Worm (Caenorhabditis elegans) whole organism, late embryonic: Measurements from ENCODE around the gene ZK355.2.
A peak's percentile ranks its signal among the peaks of the same experiment; 100 is the strongest.

ENCODE experiments used
- C08G9.2 ChIP-seq: sonication (generic microtip); optimal IDR thresholded peaks from 2 replicates; lab custom pipeline; 2016; ENCODE audit warnings: mild to moderate bottlenecking, missing genetic modification characterization, moderate library complexity, missing compliant biosample characterization
- C38D4.7 ChIP-seq: fragments of 200-800 bp; sonication (Bioruptor generic); optimal IDR thresholded peaks from 2 replicates; lab custom pipeline; 2018; ENCODE audit warnings: mild to moderate bottlenecking, missing genetic modification characterization, moderate library complexity, missing compliant biosample characterization
- F13H6.1 ChIP-seq: sonication (generic microtip); optimal IDR thresholded peaks from 2 replicates; lab custom pipeline; 2016; ENCODE audit warnings: missing genetic modification characterization, missing compliant biosample characterization
- K02D7.2 ChIP-seq: sonication (generic microtip); optimal IDR thresholded peaks from 2 replicates; lab custom pipeline; 2017; ENCODE audit warnings: mild to moderate bottlenecking, missing genetic modification characterization, missing compliant biosample characterization
- K09A11.1 ChIP-seq: sonication (generic microtip); optimal IDR thresholded peaks from 2 replicates; lab custom pipeline; 2017; ENCODE audit warnings: antibody characterized with exemption, mild to moderate bottlenecking, missing genetic modification characterization, missing compliant biosample characterization; ENCODE audit not compliant: insufficient read depth
- Y22D7AL.16 ChIP-seq: sonication (generic microtip); optimal IDR thresholded peaks from 2 replicates; lab custom pipeline; 2016; ENCODE audit warnings: missing genetic modification characterization, missing compliant biosample characterization
- ahr-1 ChIP-seq: sonication (generic microtip); optimal IDR thresholded peaks from 2 replicates; lab custom pipeline; 2016; ENCODE audit warnings: missing genetic modification characterization, missing compliant biosample characterization
- ceh-14 ChIP-seq: sonication (generic microtip); optimal IDR thresholded peaks from 2 replicates; lab custom pipeline; 2016; ENCODE audit warnings: missing genotype, missing genetic modification characterization, missing compliant biosample characterization
- ceh-18 ChIP-seq: sonication (generic microtip); optimal IDR thresholded peaks from 2 replicates; lab custom pipeline; 2016; ENCODE audit warnings: missing genetic modification characterization, missing compliant biosample characterization
- ceh-2 ChIP-seq: sonication (generic microtip); optimal IDR thresholded peaks from 2 replicates; lab custom pipeline; 2016; ENCODE audit warnings: missing genotype, missing genetic modification characterization, missing compliant biosample characterization
- ceh-22 ChIP-seq: sonication (generic microtip); optimal IDR thresholded peaks from 2 replicates; lab custom pipeline; 2017; ENCODE audit warnings: missing biosample characterization, missing genetic modification characterization
- ceh-24 ChIP-seq: sonication (generic microtip); optimal IDR thresholded peaks from 2 replicates; lab custom pipeline; 2016; ENCODE audit warnings: mild to moderate bottlenecking, missing genetic modification characterization, missing compliant biosample characterization
- ceh-30 ChIP-seq: fragments of 150-350 bp; optimal IDR thresholded peaks from 2 replicates; lab custom pipeline; 2014; ENCODE audit warnings: missing biosample characterization, missing genetic modification characterization
- ceh-34 ChIP-seq: sonication (generic microtip); optimal IDR thresholded peaks from 2 replicates; lab custom pipeline; 2016; ENCODE audit warnings: mild to moderate bottlenecking, missing genetic modification characterization, missing compliant biosample characterization
- ceh-45 ChIP-seq: fragments of 200-800 bp; sonication (Bioruptor generic); IDR thresholded peaks from 2 replicates; pipeline ENCODE4 v1.3.6; 2022; ENCODE audit warnings: missing genetic modification reagents, missing genetic modification characterization, missing compliant biosample characterization
- ceh-48 ChIP-seq: sonication (generic microtip); optimal IDR thresholded peaks from 2 replicates; lab custom pipeline; 2016; ENCODE audit warnings: missing genetic modification characterization, inconsistent platforms, missing compliant biosample characterization
- dmd-4 ChIP-seq: sonication (generic microtip); optimal IDR thresholded peaks from 2 replicates; lab custom pipeline; 2016; ENCODE audit warnings: borderline replicate concordance, missing genetic modification characterization, missing compliant biosample characterization
- elt-2 ChIP-seq: sonication (generic microtip); optimal IDR thresholded peaks from 2 replicates; lab custom pipeline; 2016; ENCODE audit warnings: missing genetic modification reagents, missing genetic modification characterization, missing compliant biosample characterization
- elt-4 ChIP-seq: sonication (generic microtip); optimal IDR thresholded peaks from 2 replicates; lab custom pipeline; 2016; ENCODE audit warnings: missing genetic modification characterization, missing compliant biosample characterization
- eyg-1 ChIP-seq: sonication (generic microtip); optimal IDR thresholded peaks from 2 replicates; lab custom pipeline; 2016; ENCODE audit warnings: missing genotype, missing genetic modification characterization, missing compliant biosample characterization
- fax-1 ChIP-seq: sonication (generic microtip); optimal IDR thresholded peaks from 2 replicates; lab custom pipeline; 2016; ENCODE audit warnings: missing genotype, missing genetic modification characterization, missing compliant biosample characterization
- hlh-30 ChIP-seq: sonication (generic microtip); optimal IDR thresholded peaks from 2 replicates; lab custom pipeline; 2017; ENCODE audit warnings: antibody characterized with exemption, missing genetic modification characterization, missing compliant biosample characterization; ENCODE audit not compliant: insufficient read depth
- hlh-6 ChIP-seq: sonication (generic microtip); optimal IDR thresholded peaks from 2 replicates; lab custom pipeline; 2016; ENCODE audit warnings: missing genotype, missing genetic modification characterization, missing compliant biosample characterization
- hlh-8 ChIP-seq: sonication (generic microtip); optimal IDR thresholded peaks from 2 replicates; lab custom pipeline; 2016; ENCODE audit warnings: missing genotype, missing genetic modification characterization, missing compliant biosample characterization
- lim-6 ChIP-seq: sonication (generic microtip); optimal IDR thresholded peaks from 2 replicates; lab custom pipeline; 2016; ENCODE audit warnings: missing genetic modification characterization, missing compliant biosample characterization
- madf-2 ChIP-seq: sonication (generic microtip); optimal IDR thresholded peaks from 2 replicates; lab custom pipeline; 2017; ENCODE audit warnings: missing genetic modification characterization, missing compliant biosample characterization
- mec-3 ChIP-seq: sonication (generic microtip); optimal IDR thresholded peaks from 2 replicates; lab custom pipeline; 2016; ENCODE audit warnings: borderline replicate concordance, missing genetic modification characterization, missing compliant biosample characterization
- nfya-1 ChIP-seq: sonication (generic microtip); optimal IDR thresholded peaks from 2 replicates; lab custom pipeline; 2017; ENCODE audit warnings: missing genetic modification characterization, mild to moderate bottlenecking, missing compliant biosample characterization, antibody characterized with exemption, moderate library complexity
- nhr-11 ChIP-seq: fragments of 150-350 bp; optimal IDR thresholded peaks from 2 replicates; lab custom pipeline; 2014; ENCODE audit warnings: missing biosample characterization, missing genetic modification characterization
- nhr-232 ChIP-seq: sonication (generic microtip); optimal IDR thresholded peaks from 2 replicates; lab custom pipeline; 2016; ENCODE audit warnings: missing genetic modification characterization, missing compliant biosample characterization
- npax-4 ChIP-seq: sonication (generic microtip); optimal IDR thresholded peaks from 2 replicates; lab custom pipeline; 2016; ENCODE audit warnings: missing genetic modification characterization, missing compliant biosample characterization
- odd-2 ChIP-seq: sonication (generic microtip); optimal IDR thresholded peaks from 2 replicates; lab custom pipeline; 2017; ENCODE audit warnings: antibody characterized with exemption, mild to moderate bottlenecking, missing genetic modification characterization, missing compliant biosample characterization
- pag-3 ChIP-seq: sonication (generic microtip); optimal IDR thresholded peaks from 2 replicates; lab custom pipeline; 2016; ENCODE audit warnings: missing compliant biosample characterization, missing genetic modification characterization, borderline replicate concordance
- pax-1 ChIP-seq: fragments of 150-350 bp; optimal IDR thresholded peaks from 2 replicates; lab custom pipeline; 2014; ENCODE audit warnings: missing biosample characterization, missing genetic modification characterization
- pha-2 ChIP-seq: sonication (generic microtip); optimal IDR thresholded peaks from 2 replicates; lab custom pipeline; 2017; ENCODE audit warnings: mild to moderate bottlenecking, missing genetic modification characterization, missing compliant biosample characterization
- pha-4 ChIP-seq: fragments of 150-350 bp; optimal IDR thresholded peaks from 2 replicates; lab custom pipeline; 2018; ENCODE audit warnings: missing biosample characterization, missing genetic modification reagents, missing genetic modification characterization
- pros-1 ChIP-seq: fragments of 150-350 bp; optimal IDR thresholded peaks from 2 replicates; lab custom pipeline; 2014; ENCODE audit warnings: missing biosample characterization, missing genetic modification reagents, missing genetic modification characterization
- ref-2 ChIP-seq: sonication (generic microtip); optimal IDR thresholded peaks from 2 replicates; lab custom pipeline; 2016; ENCODE audit warnings: missing genetic modification characterization, missing compliant biosample characterization
- rnt-1 ChIP-seq: sonication (generic microtip); optimal IDR thresholded peaks from 2 replicates; lab custom pipeline; 2016; ENCODE audit warnings: missing genetic modification characterization, missing compliant biosample characterization
- syd-9 ChIP-seq: sonication (generic microtip); optimal IDR thresholded peaks from 2 replicates; lab custom pipeline; 2016; ENCODE audit warnings: mild to moderate bottlenecking, missing genetic modification characterization, moderate library complexity, missing compliant biosample characterization
- tbx-2 ChIP-seq: sonication (generic microtip); optimal IDR thresholded peaks from 2 replicates; lab custom pipeline; 2016; ENCODE audit warnings: missing genetic modification characterization, missing compliant biosample characterization
- unc-3 ChIP-seq, 2 experiments: fragments of 200-800 bp in 1 of 2; sonication (Bioruptor generic) in 1 of 2; sonication (generic microtip) in 1 of 2; conservative IDR thresholded peaks in 1 of 2; optimal IDR thresholded peaks in 1 of 2; 2 replicates each; pipeline versions ENCODE4 v1.3.6 to Lab custom; 2016 to 2022; ENCODE audit warnings: missing compliant biosample characterization in 2 of 2, missing genetic modification characterization in 2 of 2, missing genetic modification reagents in 1 of 2
- unc-55 ChIP-seq: sonication (generic microtip); optimal IDR thresholded peaks from 2 replicates; lab custom pipeline; 2017; ENCODE audit warnings: missing biosample characterization, missing genetic modification reagents, missing genetic modification characterization
- unc-86 ChIP-seq: sonication (generic microtip); optimal IDR thresholded peaks from 2 replicates; lab custom pipeline; 2016; ENCODE audit warnings: missing genetic modification characterization, missing compliant biosample characterization
- zip-5 ChIP-seq: sonication (generic microtip); optimal IDR thresholded peaks from 2 replicates; lab custom pipeline; 2016; ENCODE audit warnings: missing genetic modification characterization, missing compliant biosample characterization
- ztf-16 ChIP-seq: sonication (generic microtip); optimal IDR thresholded peaks from 2 replicates; lab custom pipeline; 2017; ENCODE audit warnings: missing genetic modification characterization, missing compliant biosample characterization

The ZK355.2 gene

ce11 chrII:2885518-2886449, 37.9 kb upstream of the ZK355.2 start:
- TF ChIP-seq C08G9.2 (tag; lab: Kevin White, UChicago): no peak
- peak; percentile 23 for TF ChIP-seq ceh-48 (tag; lab: Kevin White, UChicago)

ce11 chrII:2888957-2889630, 34.6 kb upstream of the ZK355.2 start, which contains the start of gene pinn-1:
Gene pinn-1 (minus strand): TSS chrII:2889007.
- TF ChIP-seq pax-1 (tag; lab: Kevin White, UChicago) (no peak), C08G9.2 (tag; lab: Kevin White, UChicago) (peak; percentile 99), nfya-1 (peak; percentile 41), ceh-34 (tag; lab: Kevin White, UChicago) (peak; percentile 46), pros-1 (tag; lab: Kevin White, UChicago) (peak; percentile 45), hlh-8 (tag; lab: Kevin White, UChicago) (peak; percentile 79), elt-4 (tag; lab: Kevin White, UChicago) (no peak), C38D4.7 (GFP tag; lab: Kevin White, UChicago) (no peak), Y22D7AL.16 (peak; percentile 24), odd-2 (no peak), unc-86 (tag; lab: Kevin White, UChicago) (peak; percentile 13), nhr-232 (no peak), ceh-18 (peak; percentile 57), eyg-1 (tag; lab: Kevin White, UChicago) (peak; percentile 47), madf-2 (peak; percentile 53), syd-9 (tag; lab: Kevin White, UChicago) (no peak), mec-3 (tag; lab: Kevin White, UChicago) (peak; percentile 68), npax-4 (no peak), pha-2 (no peak), rnt-1 (tag; lab: Kevin White, UChicago) (peak; percentile 92), ceh-22 (tag; lab: Kevin White, UChicago) (no peak), pha-4 (no peak), dmd-4 (peak; percentile 48), fax-1 (tag; lab: Kevin White, UChicago) (peak; percentile 44), lim-6 (tag; lab: Kevin White, UChicago) (peak; percentile 92), ceh-24 (tag; lab: Kevin White, UChicago) (no peak), hlh-6 (tag; lab: Kevin White, UChicago) (peak; percentile 68), pag-3 (tag; lab: Kevin White, UChicago) (no peak), ceh-14 (tag; lab: Kevin White, UChicago) (peak; percentile 84), nhr-11 (tag; lab: Kevin White, UChicago) (no peak), ceh-30 (tag; lab: Kevin White, UChicago) (no peak), tbx-2 (tag; lab: Kevin White, UChicago) (peak; percentile 86), ahr-1 (tag; lab: Kevin White, UChicago) (peak; percentile 13), F13H6.1 (peak; percentile 56), elt-2 (peak; percentile 57), ceh-48 (tag; lab: Kevin White, UChicago) (peak; percentile 91), hlh-30 (tag; lab: Kevin White, UChicago) (no peak), zip-5 (tag; lab: Kevin White, UChicago) (peak; percentile 76), unc-3 (GFP tag; conservative IDR thresholded peaks at IDR 0.05; lab: Robert Waterston, UW) (peak; percentile 65), unc-3 (tag; optimal IDR thresholded peaks at IDR 0.05; lab: Kevin White, UChicago) (no peak), K02D7.2 (tag; lab: Kevin White, UChicago) (no peak), K09A11.1 (no peak), ceh-45 (GFP tag; lab: Robert Waterston, UW) (no peak), ztf-16 (tag; lab: Kevin White, UChicago) (peak; percentile 53), ref-2 (peak; percentile 72), unc-55 (GFP tag; lab: Kevin White, UChicago) (peak; percentile 19), ceh-2 (tag; lab: Kevin White, UChicago) (peak; percentile 96)
